Worm (Caenorhabditis elegans): ENCODE measurements around the gene T25D10.4.

DNA sequence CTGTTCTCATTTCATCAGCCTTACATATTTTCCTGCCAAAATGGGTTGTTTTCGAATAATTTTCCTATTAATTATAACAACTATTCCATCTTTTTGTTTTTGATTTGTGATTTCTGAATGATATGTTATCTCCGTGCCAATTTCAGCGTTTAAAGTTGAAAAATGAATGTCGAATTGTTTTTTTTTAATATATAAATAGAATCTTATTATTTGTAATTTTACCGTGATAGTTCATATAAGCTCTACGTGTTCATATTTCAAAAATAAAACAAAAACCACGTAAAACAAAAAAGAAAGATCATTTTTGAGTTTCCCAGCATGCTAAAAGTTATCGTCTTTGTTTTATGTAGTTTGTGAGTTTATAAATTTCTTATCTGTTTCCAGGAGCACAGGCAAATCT lies 33.6 kb upstream of the T25D10.4 start, which contains the start of gene K06A1.2:
- TF ChIP-seq lin-13 (GFP tag; optimal IDR thresholded peaks at IDR 0.05), result no peak
- TF ChIP-seq elt-1 (tag; optimal IDR thresholded peaks at IDR 0.05), result no peak
- no peak for TF ChIP-seq lin-39 (tag; optimal IDR thresholded peaks at IDR 0.05)
- TF ChIP-seq ztf-11 (tag; optimal IDR thresholded peaks at IDR 0.05), result no peak
- TF ChIP-seq nhr-77 (tag; optimal IDR thresholded peaks at IDR 0.05), result no peak
- TF ChIP-seq egl-27 (tag; optimal IDR thresholded peaks at IDR 0.05), result no peak
- no peak for TF ChIP-seq snpc-4 (tag; optimal IDR thresholded peaks at IDR 0.05)
- no peak for TF ChIP-seq ztf-4 (tag; optimal IDR thresholded peaks at IDR 0.05)
- TF ChIP-seq nhr-237 (tag; optimal IDR thresholded peaks at IDR 0.05), result no peak
- no peak for TF ChIP-seq elt-3 (tag; optimal IDR thresholded peaks at IDR 0.05)
